Worm (Caenorhabditis elegans) whole organism, early embryonic: Measurements from ENCODE around the gene dpy-7.

Experiments
- B0310.2 ChIP-seq: sonication (generic microtip); optimal IDR thresholded peaks from 2 replicates; lab custom pipeline; 2016; ENCODE audit warnings: mild to moderate bottlenecking, missing genetic modification characterization, missing compliant biosample characterization
- F13C5.2 ChIP-seq: sonication (generic microtip); optimal IDR thresholded peaks from 2 replicates; lab custom pipeline; 2017; ENCODE audit warnings: mild to moderate bottlenecking, missing genetic modification characterization, inconsistent platforms, missing compliant biosample characterization
- aly-1 ChIP-seq: sonication (generic microtip); optimal IDR thresholded peaks from 2 replicates; lab custom pipeline; 2016; ENCODE audit warnings: missing genetic modification characterization, missing compliant biosample characterization
- ama-1 ChIP-seq: fragments of 150-350 bp; optimal IDR thresholded peaks from 2 replicates; lab custom pipeline; 2014
- ceh-13 ChIP-seq: fragments of 200-800 bp; sonication (Bioruptor generic); optimal IDR thresholded peaks from 2 replicates; lab custom pipeline; 2018; ENCODE audit warnings: mild to moderate bottlenecking, missing genetic modification characterization, missing compliant biosample characterization
- ceh-36 ChIP-seq: sonication (generic microtip); optimal IDR thresholded peaks from 2 replicates; lab custom pipeline; 2016; ENCODE audit warnings: missing genetic modification characterization, inconsistent platforms, missing compliant biosample characterization
- ets-7 ChIP-seq: sonication (generic microtip); optimal IDR thresholded peaks from 2 replicates; lab custom pipeline; 2016; ENCODE audit warnings: missing genotype, missing genetic modification characterization, missing compliant biosample characterization
- flt-1 ChIP-seq: fragments of 200-800 bp; sonication (Bioruptor generic); IDR thresholded peaks from 2 replicates; pipeline ENCODE4 v1.3.6; 2022; ENCODE audit warnings: missing genetic modification characterization, missing compliant biosample characterization
- hmbx-1 ChIP-seq: sonication (generic microtip); optimal IDR thresholded peaks from 2 replicates; lab custom pipeline; 2016; ENCODE audit warnings: mild to moderate bottlenecking, missing genetic modification characterization, missing compliant biosample characterization
- hmg-4 ChIP-seq: fragments of 200-800 bp; sonication (Bioruptor generic); optimal IDR thresholded peaks from 2 replicates; lab custom pipeline; 2018; ENCODE audit warnings: mild to moderate bottlenecking, missing genetic modification characterization, missing compliant biosample characterization
- hnd-1 ChIP-seq: sonication (generic microtip); optimal IDR thresholded peaks from 2 replicates; lab custom pipeline; 2016; ENCODE audit warnings: missing genetic modification characterization, missing compliant biosample characterization
- pes-1 ChIP-seq: fragments of 200-800 bp; sonication (Bioruptor generic); IDR thresholded peaks from 2 replicates; pipeline ENCODE4 v1.3.6; 2022; ENCODE audit warnings: missing genetic modification reagents, missing genetic modification characterization, missing compliant biosample characterization
- scrt-1 ChIP-seq: fragments of 200-800 bp; sonication (Bioruptor generic); IDR thresholded peaks from 2 replicates; pipeline ENCODE4 v1.3.6; 2022; ENCODE audit warnings: missing genetic modification characterization, missing compliant biosample characterization
- sea-1 ChIP-seq: fragments of 200-800 bp; sonication (Bioruptor generic); conservative IDR thresholded peaks from 2 replicates; pipeline ENCODE4 v1.3.6; 2022; ENCODE audit warnings: missing genetic modification characterization, missing compliant biosample characterization
- tbx-11 ChIP-seq: fragments of 200-800 bp; sonication (Bioruptor generic); IDR thresholded peaks from 2 replicates; pipeline ENCODE4 v1.3.6; 2022; ENCODE audit warnings: missing genetic modification characterization, missing compliant biosample characterization
- tbx-37 ChIP-seq: fragments of 200-800 bp; sonication (Bioruptor generic); conservative IDR thresholded peaks from 2 replicates; pipeline ENCODE4 v1.3.6; 2022; ENCODE audit warnings: missing genetic modification reagents, missing genetic modification characterization, missing compliant biosample characterization
- tra-4 ChIP-seq: sonication (generic microtip); optimal IDR thresholded peaks from 2 replicates; lab custom pipeline; 2017; ENCODE audit warnings: missing genetic modification characterization, missing compliant biosample characterization

Gene dpy-7

ce11 chrX:7537742-7538268, at the start of gene dpy-7:
dpy-7 (minus strand) TSS chrX:7537792.
- TF ChIP-seq B0310.2 (tag; lab: Kevin White, UChicago): no peak
- TF ChIP-seq flt-1 (GFP tag; lab: Robert Waterston, UW): no peak
- no peak for TF ChIP-seq scrt-1 (GFP tag; lab: Robert Waterston, UW)
- no peak for TF ChIP-seq hmg-4 (GFP tag; lab: Kevin White, UChicago)
- no peak for TF ChIP-seq tra-4 (tag; lab: Kevin White, UChicago)
- no peak for TF ChIP-seq aly-1 (tag; lab: Kevin White, UChicago)
- TF ChIP-seq ets-7 (tag; lab: Kevin White, UChicago): no peak
- no peak for TF ChIP-seq tbx-11 (GFP tag; lab: Robert Waterston, UW)
- TF ChIP-seq ceh-13 (GFP tag; lab: Kevin White, UChicago): no peak
- TF ChIP-seq tbx-37: no peak
- no peak for TF ChIP-seq ceh-36 (tag; lab: Kevin White, UChicago)
- TF ChIP-seq hmbx-1: no peak
- TF ChIP-seq sea-1 (GFP tag; lab: Robert Waterston, UW): no peak
- TF ChIP-seq F13C5.2: no peak
- TF ChIP-seq hnd-1 (tag; lab: Kevin White, UChicago): no peak
- no peak for TF ChIP-seq pes-1 (GFP tag; lab: Robert Waterston, UW)
- TF ChIP-seq ama-1 (lab: Kevin White, UChicago): no peak

ce11 chrX:7586588-7586987, 49.0 kb upstream of the dpy-7 start:
- no peak for TF ChIP-seq tbx-11 (GFP tag; lab: Robert Waterston, UW)
- TF ChIP-seq ceh-13 (GFP tag; lab: Kevin White, UChicago): no peak
- TF ChIP-seq hmg-4 (GFP tag; lab: Kevin White, UChicago): no peak
- TF ChIP-seq ama-1 (lab: Kevin White, UChicago): no peak
- no peak for TF ChIP-seq pes-1 (GFP tag; lab: Robert Waterston, UW)
- TF ChIP-seq tbx-37: no peak
- no peak for TF ChIP-seq F13C5.2
- TF ChIP-seq scrt-1 (GFP tag; lab: Robert Waterston, UW): no peak
- TF ChIP-seq hmbx-1: no peak
- no peak for TF ChIP-seq sea-1 (GFP tag; lab: Robert Waterston, UW)
- TF ChIP-seq aly-1 (tag; lab: Kevin White, UChicago): no peak
- TF ChIP-seq hnd-1 (tag; lab: Kevin White, UChicago): no peak
- no peak for TF ChIP-seq B0310.2 (tag; lab: Kevin White, UChicago)

- no peak for TF ChIP-seq aly-1 (tag; lab: Kevin White, UChicago)
- TF ChIP-seq ceh-13 (GFP tag; lab: Kevin White, UChicago): no peak
These were observed 48.1 kb upstream of the dpy-7 start, which contains the start of gene adt-2 for ce11 chrX:7585610-7586259. adt-2 (plus strand) TSS chrX:7586209.

ce11 chrX:7583930-7584329, 46.3 kb upstream of the dpy-7 start:
- TF ChIP-seq ceh-13 (GFP tag; lab: Kevin White, UChicago) (no peak), hnd-1 (tag; lab: Kevin White, UChicago) (no peak), scrt-1 (GFP tag; lab: Robert Waterston, UW) (no peak), flt-1 (GFP tag; lab: Robert Waterston, UW) (no peak), aly-1 (tag; lab: Kevin White, UChicago) (no peak), F13C5.2 (no peak), hmbx-1 (no peak), ceh-36 (tag; lab: Kevin White, UChicago) (no peak), ets-7 (tag; lab: Kevin White, UChicago) (no peak), hmg-4 (GFP tag; lab: Kevin White, UChicago) (no peak), tra-4 (tag; lab: Kevin White, UChicago) (no peak)

ce11 chrX:7582223-7582622, 44.6 kb upstream of the dpy-7 start:
- TF ChIP-seq ceh-13 (GFP tag; lab: Kevin White, UChicago) (no peak), ets-7 (tag; lab: Kevin White, UChicago) (no peak), ama-1 (lab: Kevin White, UChicago) (no peak), tbx-11 (GFP tag; lab: Robert Waterston, UW) (no peak), scrt-1 (GFP tag; lab: Robert Waterston, UW) (no peak), pes-1 (GFP tag; lab: Robert Waterston, UW) (no peak), sea-1 (GFP tag; lab: Robert Waterston, UW) (no peak), B0310.2 (tag; lab: Kevin White, UChicago) (no peak), tbx-37 (no peak), hnd-1 (tag; lab: Kevin White, UChicago) (no peak), hmbx-1 (no peak), tra-4 (tag; lab: Kevin White, UChicago) (no peak), hmg-4 (GFP tag; lab: Kevin White, UChicago) (no peak), flt-1 (GFP tag; lab: Robert Waterston, UW) (no peak), F13C5.2 (no peak), ceh-36 (tag; lab: Kevin White, UChicago) (no peak), aly-1 (tag; lab: Kevin White, UChicago) (no peak)

ce11 chrX:7578308-7578707, 40.7 kb upstream of the dpy-7 start:
- TF ChIP-seq B0310.2 (tag; lab: Kevin White, UChicago) (no peak), hmg-4 (GFP tag; lab: Kevin White, UChicago) (no peak)

- TF ChIP-seq hmg-4 (GFP tag; lab: Kevin White, UChicago): peak; percentile 14
- no peak for TF ChIP-seq pes-1 (GFP tag; lab: Robert Waterston, UW)
- TF ChIP-seq F13C5.2: no peak
These were observed 40.0 kb upstream of the dpy-7 start for ce11 chrX:7577458-7578158.
